Worm (Caenorhabditis elegans) whole organism, late embryonic: ENCODE results near the gene rsp-1.

Experiments
- F13H6.1 ChIP-seq: sonication (generic microtip); optimal IDR thresholded peaks from 2 replicates; lab custom pipeline; 2016; ENCODE audit warnings: missing genetic modification characterization, missing compliant biosample characterization
- K02D7.2 ChIP-seq: sonication (generic microtip); optimal IDR thresholded peaks from 2 replicates; lab custom pipeline; 2017; ENCODE audit warnings: mild to moderate bottlenecking, missing genetic modification characterization, missing compliant biosample characterization
- K09A11.1 ChIP-seq: sonication (generic microtip); optimal IDR thresholded peaks from 2 replicates; lab custom pipeline; 2017; ENCODE audit warnings: antibody characterized with exemption, mild to moderate bottlenecking, missing genetic modification characterization, missing compliant biosample characterization; ENCODE audit not compliant: insufficient read depth
- T23F11.4 ChIP-seq: fragments of 200-800 bp; sonication (Bioruptor generic); optimal IDR thresholded peaks from 2 replicates; lab custom pipeline; 2018; ENCODE audit warnings: mild to moderate bottlenecking, missing genetic modification characterization, missing compliant biosample characterization
- Y22D7AL.16 ChIP-seq: sonication (generic microtip); optimal IDR thresholded peaks from 2 replicates; lab custom pipeline; 2016; ENCODE audit warnings: missing genetic modification characterization, missing compliant biosample characterization
- ama-1 ChIP-seq: fragments of 150-350 bp; optimal IDR thresholded peaks from 2 replicates; lab custom pipeline; 2014
- ceh-19 ChIP-seq: fragments of 200-800 bp; sonication (Bioruptor generic); optimal IDR thresholded peaks from 2 replicates; lab custom pipeline; 2018; ENCODE audit warnings: mild to moderate bottlenecking, missing genetic modification characterization, missing compliant biosample characterization
- ceh-22 ChIP-seq: sonication (generic microtip); optimal IDR thresholded peaks from 2 replicates; lab custom pipeline; 2017; ENCODE audit warnings: missing biosample characterization, missing genetic modification characterization
- ceh-30 ChIP-seq: fragments of 150-350 bp; optimal IDR thresholded peaks from 2 replicates; lab custom pipeline; 2014; ENCODE audit warnings: missing biosample characterization, missing genetic modification characterization
- ceh-31 ChIP-seq: sonication (generic microtip); optimal IDR thresholded peaks from 2 replicates; lab custom pipeline; 2016; ENCODE audit warnings: missing genetic modification characterization, missing compliant biosample characterization
- ceh-34 ChIP-seq: sonication (generic microtip); optimal IDR thresholded peaks from 2 replicates; lab custom pipeline; 2016; ENCODE audit warnings: mild to moderate bottlenecking, missing genetic modification characterization, missing compliant biosample characterization
- ceh-45 ChIP-seq: fragments of 200-800 bp; sonication (Bioruptor generic); IDR thresholded peaks from 2 replicates; pipeline ENCODE4 v1.3.6; 2022; ENCODE audit warnings: missing genetic modification reagents, missing genetic modification characterization, missing compliant biosample characterization
- ceh-48 ChIP-seq: sonication (generic microtip); optimal IDR thresholded peaks from 2 replicates; lab custom pipeline; 2016; ENCODE audit warnings: missing genetic modification characterization, inconsistent platforms, missing compliant biosample characterization
- ceh-9 ChIP-seq: sonication (generic microtip); optimal IDR thresholded peaks from 2 replicates; lab custom pipeline; 2016; ENCODE audit warnings: mild to moderate bottlenecking, missing genetic modification characterization, inconsistent platforms, missing compliant biosample characterization
- dmd-4 ChIP-seq: sonication (generic microtip); optimal IDR thresholded peaks from 2 replicates; lab custom pipeline; 2016; ENCODE audit warnings: borderline replicate concordance, missing genetic modification characterization, missing compliant biosample characterization
- dve-1 ChIP-seq: sonication (generic microtip); optimal IDR thresholded peaks from 2 replicates; lab custom pipeline; 2017; ENCODE audit warnings: antibody characterized with exemption, mild to moderate bottlenecking, missing genetic modification characterization, missing compliant biosample characterization
- elt-2 ChIP-seq: sonication (generic microtip); optimal IDR thresholded peaks from 2 replicates; lab custom pipeline; 2016; ENCODE audit warnings: missing genetic modification reagents, missing genetic modification characterization, missing compliant biosample characterization
- elt-4 ChIP-seq: sonication (generic microtip); optimal IDR thresholded peaks from 2 replicates; lab custom pipeline; 2016; ENCODE audit warnings: missing genetic modification characterization, missing compliant biosample characterization
- ets-4 ChIP-seq: sonication (generic microtip); optimal IDR thresholded peaks from 2 replicates; lab custom pipeline; 2016; ENCODE audit warnings: missing genetic modification characterization, missing compliant biosample characterization
- eyg-1 ChIP-seq: sonication (generic microtip); optimal IDR thresholded peaks from 2 replicates; lab custom pipeline; 2016; ENCODE audit warnings: missing genotype, missing genetic modification characterization, missing compliant biosample characterization
- fkh-6 ChIP-seq: sonication (generic microtip); optimal IDR thresholded peaks from 2 replicates; lab custom pipeline; 2016; ENCODE audit warnings: missing genetic modification characterization, missing compliant biosample characterization
- hlh-13 ChIP-seq: fragments of 200-800 bp; sonication (Bioruptor generic); optimal IDR thresholded peaks from 2 replicates; lab custom pipeline; 2018; ENCODE audit warnings: mild to moderate bottlenecking, missing genetic modification characterization, missing compliant biosample characterization
- hlh-15 ChIP-seq: sonication (generic microtip); optimal IDR thresholded peaks from 2 replicates; lab custom pipeline; 2016; ENCODE audit warnings: missing genetic modification characterization, missing compliant biosample characterization
- lim-6 ChIP-seq: sonication (generic microtip); optimal IDR thresholded peaks from 2 replicates; lab custom pipeline; 2016; ENCODE audit warnings: missing genetic modification characterization, missing compliant biosample characterization
- lin-11 ChIP-seq: fragments of 200-800 bp; sonication (Bioruptor generic); optimal IDR thresholded peaks from 2 replicates; lab custom pipeline; 2018; ENCODE audit warnings: mild to moderate bottlenecking, missing genetic modification characterization, missing compliant biosample characterization
- madf-2 ChIP-seq: sonication (generic microtip); optimal IDR thresholded peaks from 2 replicates; lab custom pipeline; 2017; ENCODE audit warnings: missing genetic modification characterization, missing compliant biosample characterization
- mec-3 ChIP-seq: sonication (generic microtip); optimal IDR thresholded peaks from 2 replicates; lab custom pipeline; 2016; ENCODE audit warnings: borderline replicate concordance, missing genetic modification characterization, missing compliant biosample characterization
- nfya-1 ChIP-seq: sonication (generic microtip); optimal IDR thresholded peaks from 2 replicates; lab custom pipeline; 2017; ENCODE audit warnings: missing genetic modification characterization, mild to moderate bottlenecking, missing compliant biosample characterization, antibody characterized with exemption, moderate library complexity
- nhr-11 ChIP-seq: fragments of 150-350 bp; optimal IDR thresholded peaks from 2 replicates; lab custom pipeline; 2014; ENCODE audit warnings: missing biosample characterization, missing genetic modification characterization
- nhr-232 ChIP-seq: sonication (generic microtip); optimal IDR thresholded peaks from 2 replicates; lab custom pipeline; 2016; ENCODE audit warnings: missing genetic modification characterization, missing compliant biosample characterization
- odd-2 ChIP-seq: sonication (generic microtip); optimal IDR thresholded peaks from 2 replicates; lab custom pipeline; 2017; ENCODE audit warnings: antibody characterized with exemption, mild to moderate bottlenecking, missing genetic modification characterization, missing compliant biosample characterization
- pag-3 ChIP-seq: sonication (generic microtip); optimal IDR thresholded peaks from 2 replicates; lab custom pipeline; 2016; ENCODE audit warnings: missing compliant biosample characterization, missing genetic modification characterization, borderline replicate concordance
- pat-9 ChIP-seq: fragments of 200-800 bp; sonication (Bioruptor generic); optimal IDR thresholded peaks from 2 replicates; lab custom pipeline; 2018; ENCODE audit warnings: mild to moderate bottlenecking, missing genetic modification characterization, moderate library complexity, missing compliant biosample characterization
- pha-2 ChIP-seq: sonication (generic microtip); optimal IDR thresholded peaks from 2 replicates; lab custom pipeline; 2017; ENCODE audit warnings: mild to moderate bottlenecking, missing genetic modification characterization, missing compliant biosample characterization
- pha-4 ChIP-seq: fragments of 150-350 bp; optimal IDR thresholded peaks from 2 replicates; lab custom pipeline; 2018; ENCODE audit warnings: missing biosample characterization, missing genetic modification reagents, missing genetic modification characterization
- pqm-1 ChIP-seq: sonication (generic microtip); optimal IDR thresholded peaks from 2 replicates; lab custom pipeline; 2016; ENCODE audit warnings: missing genetic modification characterization, missing compliant biosample characterization
- pros-1 ChIP-seq: fragments of 150-350 bp; optimal IDR thresholded peaks from 2 replicates; lab custom pipeline; 2014; ENCODE audit warnings: missing biosample characterization, missing genetic modification reagents, missing genetic modification characterization
- sdc-2 ChIP-seq: sonication (generic microtip); optimal IDR thresholded peaks from 2 replicates; lab custom pipeline; 2016; ENCODE audit warnings: missing genotype, missing genetic modification characterization, missing compliant biosample characterization
- sox-2 ChIP-seq: fragments of 200-800 bp; sonication (Bioruptor generic); IDR thresholded peaks from 2 replicates; pipeline ENCODE4 v1.3.6; 2022; ENCODE audit warnings: missing genetic modification reagents, missing genetic modification characterization, missing compliant biosample characterization
- sox-4 ChIP-seq: sonication (generic microtip); optimal IDR thresholded peaks from 2 replicates; lab custom pipeline; 2017; ENCODE audit warnings: mild to moderate bottlenecking, missing genetic modification characterization, inconsistent platforms, missing compliant biosample characterization
- tbx-2 ChIP-seq: sonication (generic microtip); optimal IDR thresholded peaks from 2 replicates; lab custom pipeline; 2016; ENCODE audit warnings: missing genetic modification characterization, missing compliant biosample characterization
- tbx-7 ChIP-seq: sonication (generic microtip); optimal IDR thresholded peaks from 2 replicates; lab custom pipeline; 2016; ENCODE audit warnings: missing genotype, missing genetic modification characterization, missing compliant biosample characterization
- ttx-3 ChIP-seq: sonication (generic microtip); optimal IDR thresholded peaks from 2 replicates; lab custom pipeline; 2016; ENCODE audit warnings: missing genetic modification reagents, missing genetic modification characterization, missing compliant biosample characterization
- unc-3 ChIP-seq, 2 experiments: fragments of 200-800 bp in 1 of 2; sonication (Bioruptor generic) in 1 of 2; sonication (generic microtip) in 1 of 2; conservative IDR thresholded peaks in 1 of 2; optimal IDR thresholded peaks in 1 of 2; 2 replicates each; pipeline versions ENCODE4 v1.3.6 to Lab custom; 2016 to 2022; ENCODE audit warnings: missing compliant biosample characterization in 2 of 2, missing genetic modification characterization in 2 of 2, missing genetic modification reagents in 1 of 2
- unc-42 ChIP-seq: sonication (generic microtip); optimal IDR thresholded peaks from 2 replicates; lab custom pipeline; 2016; ENCODE audit warnings: missing genotype, missing genetic modification characterization, missing compliant biosample characterization
- unc-55 ChIP-seq: sonication (generic microtip); optimal IDR thresholded peaks from 2 replicates; lab custom pipeline; 2017; ENCODE audit warnings: missing biosample characterization, missing genetic modification reagents, missing genetic modification characterization
- unc-86 ChIP-seq: sonication (generic microtip); optimal IDR thresholded peaks from 2 replicates; lab custom pipeline; 2016; ENCODE audit warnings: missing genetic modification characterization, missing compliant biosample characterization
- zip-5 ChIP-seq: sonication (generic microtip); optimal IDR thresholded peaks from 2 replicates; lab custom pipeline; 2016; ENCODE audit warnings: missing genetic modification characterization, missing compliant biosample characterization
- ztf-16 ChIP-seq: sonication (generic microtip); optimal IDR thresholded peaks from 2 replicates; lab custom pipeline; 2017; ENCODE audit warnings: missing genetic modification characterization, missing compliant biosample characterization

Gene rsp-1

DNA sequence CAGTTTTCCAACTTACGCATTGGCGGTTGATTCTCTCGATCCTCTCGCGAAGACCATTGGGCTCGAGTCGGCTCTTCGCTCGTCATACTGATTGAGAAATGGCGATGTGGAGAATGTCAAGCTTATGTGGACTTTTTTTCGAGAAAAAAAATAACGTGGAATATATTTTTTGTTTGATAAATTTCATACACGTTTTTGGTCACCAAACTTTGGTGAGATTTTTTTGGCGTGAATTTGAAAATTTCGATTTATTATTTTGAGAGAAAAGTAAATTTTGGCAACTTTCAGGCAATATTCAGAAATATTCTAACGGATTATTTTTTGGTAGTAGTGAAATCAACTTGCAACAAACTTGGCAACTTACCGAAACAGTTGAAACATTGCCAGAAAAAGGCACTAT lies 25.9 kb downstream of the rsp-1 start, which contains the start of gene W02B12.12:
TSS of gene W02B12.12 (minus strand) at position 101 of the 400 bp plus-strand sequence.
- TF ChIP-seq pha-2 (tag; lab: Kevin White, UChicago) (no peak), tbx-7 (no peak), lim-6 (tag; lab: Kevin White, UChicago) (no peak), ceh-48 (tag; lab: Kevin White, UChicago) (no peak), ceh-45 (GFP tag; lab: Robert Waterston, UW) (no peak), T23F11.4 (GFP tag; lab: Kevin White, UChicago) (no peak), tbx-2 (tag; lab: Kevin White, UChicago) (no peak)
- TF ChIP-seq, all 69 proteins: peak for 0

DNA sequence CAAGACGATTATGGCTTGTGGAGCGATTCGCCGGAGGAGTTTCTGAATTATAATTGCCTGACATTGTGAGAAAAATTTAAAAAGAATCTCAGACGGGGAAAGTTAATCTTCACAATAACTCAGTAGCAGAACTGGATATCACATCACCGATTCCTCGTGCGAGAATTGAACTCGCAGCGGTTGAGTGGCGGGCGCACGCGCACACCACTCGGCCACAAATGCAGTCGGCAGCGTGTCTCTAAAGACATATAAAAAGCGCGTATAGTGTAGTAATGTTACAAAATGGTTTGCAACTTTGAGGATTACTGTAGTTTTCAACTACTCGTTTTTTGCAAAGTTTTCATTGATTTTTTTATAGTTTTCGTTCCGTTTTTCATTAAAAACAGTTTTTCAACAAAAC lies 31.4 kb downstream of the rsp-1 start:
- TF ChIP-seq ceh-9, result peak; percentile 95
- peak; percentile 95 for TF ChIP-seq madf-2 (tag; lab: Kevin White, UChicago)
- peak; percentile 96 for TF ChIP-seq K02D7.2
- TF ChIP-seq nfya-1 (tag; lab: Kevin White, UChicago), result peak; percentile 81
- TF ChIP-seq tbx-7, result peak; percentile 35
- TF ChIP-seq ceh-45 (GFP tag; lab: Robert Waterston, UW), result peak; percentile 95
- TF ChIP-seq sox-2, result peak; percentile 87
- TF ChIP-seq dmd-4 (tag; lab: Kevin White, UChicago), result peak; percentile 90
- TF ChIP-seq pha-4 (tag; lab: Kevin White, UChicago), result no peak
- no peak for TF ChIP-seq nhr-11 (tag; lab: Kevin White, UChicago)
- peak; percentile 86 for TF ChIP-seq sdc-2 (tag; lab: Kevin White, UChicago)
- TF ChIP-seq fkh-6, result peak; percentile 96
- peak; percentile 80 for TF ChIP-seq odd-2 (tag; lab: Kevin White, UChicago)
- no peak for TF ChIP-seq pros-1
- TF ChIP-seq Y22D7AL.16 (tag; lab: Kevin White, UChicago), result peak; percentile 98
- TF ChIP-seq lim-6 (tag; lab: Kevin White, UChicago), result peak; percentile 76
- TF ChIP-seq ceh-30, result peak; percentile 72
- TF ChIP-seq ceh-22 (tag; lab: Kevin White, UChicago), result peak; percentile 26
- peak; percentile 84 for TF ChIP-seq K09A11.1
- TF ChIP-seq pat-9, result peak; percentile 97
- peak; percentile 93 for TF ChIP-seq unc-86 (tag; lab: Kevin White, UChicago)
- TF ChIP-seq sox-4, result peak; percentile 97
- peak; percentile 94 for TF ChIP-seq nhr-232 (tag; lab: Kevin White, UChicago)
- TF ChIP-seq tbx-2 (tag; lab: Kevin White, UChicago), result peak; percentile 95
- peak; percentile 94 for TF ChIP-seq lin-11 (tag; lab: Kevin White, UChicago)
- TF ChIP-seq elt-2 (tag; lab: Kevin White, UChicago), result peak; percentile 98
- no peak for TF ChIP-seq unc-55 (GFP tag; lab: Kevin White, UChicago)
- TF ChIP-seq ets-4 (tag; lab: Kevin White, UChicago), result peak; percentile 56
- TF ChIP-seq elt-4, result peak; percentile 53
- TF ChIP-seq mec-3 (tag; lab: Kevin White, UChicago), result peak; percentile 87
- peak; percentile 95 for TF ChIP-seq ztf-16 (tag; lab: Kevin White, UChicago)
- TF ChIP-seq pag-3, result peak; percentile 80
- peak; percentile 96 for TF ChIP-seq ceh-34 (tag; lab: Kevin White, UChicago)
- TF ChIP-seq eyg-1 (tag; lab: Kevin White, UChicago), result peak; percentile 95
- TF ChIP-seq ama-1, result no peak
- peak; percentile 88 for TF ChIP-seq dve-1
- peak; percentile 70 for TF ChIP-seq unc-42
- peak; percentile 84 for TF ChIP-seq zip-5
- peak; percentile 85 for TF ChIP-seq ceh-31
- peak; percentile 93 for TF ChIP-seq hlh-13 (GFP tag; lab: Kevin White, UChicago)
- TF ChIP-seq pqm-1 (tag; lab: Kevin White, UChicago), result peak; percentile 83
- TF ChIP-seq unc-3 (GFP tag; conservative IDR thresholded peaks at IDR 0.05; lab: Robert Waterston, UW), result peak; percentile 91
- peak; percentile 92 for TF ChIP-seq unc-3 (tag; optimal IDR thresholded peaks at IDR 0.05; lab: Kevin White, UChicago)
- TF ChIP-seq ttx-3, result peak; percentile 96
- TF ChIP-seq F13H6.1 (tag; lab: Kevin White, UChicago), result peak; percentile 95
- TF ChIP-seq ceh-19, result peak; percentile 96
- peak; percentile 96 for TF ChIP-seq hlh-15 (tag; lab: Kevin White, UChicago)
